Worm (Caenorhabditis elegans) whole organism, L1 larva: Measurements from ENCODE around the gene C13B4.1.

Experiments used
- C04F5.9 ChIP-seq: sonication (generic microtip); optimal IDR thresholded peaks from 2 replicates; lab custom pipeline; 2016; ENCODE audit warnings: missing genetic modification characterization, missing compliant biosample characterization
- ama-1 ChIP-seq: fragments of 150-350 bp; optimal IDR thresholded peaks from 2 replicates; lab custom pipeline; 2014
- blmp-1 ChIP-seq: fragments of 150-350 bp; optimal IDR thresholded peaks from 2 replicates; lab custom pipeline; 2014; ENCODE audit warnings: missing biosample characterization, missing genetic modification characterization
- ceh-90 ChIP-seq: sonication (generic microtip); optimal IDR thresholded peaks from 2 replicates; lab custom pipeline; 2016; ENCODE audit warnings: missing genetic modification characterization, missing compliant biosample characterization
- ces-1 ChIP-seq: fragments of 150-350 bp; optimal IDR thresholded peaks from 2 replicates; lab custom pipeline; 2014; ENCODE audit warnings: missing biosample characterization, missing genetic modification reagents, missing genetic modification characterization
- dsc-1 ChIP-seq: sonication (generic microtip); optimal IDR thresholded peaks from 2 replicates; lab custom pipeline; 2016; ENCODE audit warnings: mild to moderate bottlenecking, missing genetic modification characterization, missing compliant biosample characterization
- efl-1 ChIP-seq, 4 experiments: fragments of 150-350 bp; optimal IDR thresholded peaks in 3 of 4; peaks in 1 of 4; 1 replicate in 1 of 4; 2 replicates in 3 of 4; lab custom pipeline; 2014; ENCODE audit warnings: missing biosample characterization in 2 of 4, missing genetic modification characterization in 2 of 4, missing genetic modification reagents in 2 of 4
- egl-27 ChIP-seq, 2 experiments: fragments of 150-350 bp in 1 of 2; sonication (generic microtip); optimal IDR thresholded peaks; 3 replicates each; lab custom pipeline; 2017 to 2018; ENCODE audit warnings: missing biosample characterization in 2 of 2, missing genetic modification characterization in 2 of 2, missing genetic modification reagents in 2 of 2
- elt-3 ChIP-seq, 6 experiments: fragments of 150-350 bp in 1 of 6; sonication (generic microtip); optimal IDR thresholded peaks; 2 replicates each; lab custom pipeline; 2017 to 2018; ENCODE audit warnings: missing biosample characterization in 6 of 6, missing genetic modification characterization in 6 of 6, inconsistent platforms in 1 of 6
- ets-5 ChIP-seq: fragments of 200-800 bp; sonication (Bioruptor generic); IDR thresholded peaks from 2 replicates; pipeline ENCODE4 v1.3.6; 2022; ENCODE audit warnings: missing genetic modification characterization, missing compliant biosample characterization
- fkh-10 ChIP-seq: sonication (generic microtip); optimal IDR thresholded peaks from 2 replicates; lab custom pipeline; 2017; ENCODE audit warnings: missing biosample characterization, missing genetic modification reagents, missing genetic modification characterization
- fkh-8 ChIP-seq: sonication (generic microtip); optimal IDR thresholded peaks from 2 replicates; lab custom pipeline; 2016; ENCODE audit warnings: mild to moderate bottlenecking, missing genetic modification characterization, missing compliant biosample characterization
- fos-1 ChIP-seq: fragments of 150-350 bp; optimal IDR thresholded peaks from 2 replicates; lab custom pipeline; 2014; ENCODE audit warnings: missing biosample characterization, missing genetic modification characterization
- irx-1 ChIP-seq: sonication (generic microtip); optimal IDR thresholded peaks from 2 replicates; lab custom pipeline; 2016; ENCODE audit warnings: missing genetic modification characterization, missing compliant biosample characterization
- isw-1 ChIP-seq: fragments of 200-800 bp; sonication (Bioruptor generic); IDR thresholded peaks from 2 replicates; pipeline ENCODE4 v1.3.6; 2022; ENCODE audit warnings: missing genetic modification characterization, missing compliant biosample characterization
- lin-13 ChIP-seq: fragments of 150-350 bp; optimal IDR thresholded peaks from 2 replicates; lab custom pipeline; 2014; ENCODE audit warnings: missing biosample characterization, missing genetic modification reagents, missing genetic modification characterization
- lin-14 ChIP-seq: fragments of 200-800 bp; sonication (Bioruptor generic); optimal IDR thresholded peaks from 2 replicates; lab custom pipeline; 2018; ENCODE audit warnings: mild to moderate bottlenecking, missing genetic modification characterization, moderate library complexity, missing compliant biosample characterization
- lin-35 ChIP-seq, 2 experiments: fragments of 150-350 bp; optimal IDR thresholded peaks; 2 replicates each; lab custom pipeline; 2014; ENCODE audit warnings: missing biosample characterization in 2 of 2, missing genetic modification characterization in 2 of 2, missing genetic modification reagents in 2 of 2
- lir-3 ChIP-seq: sonication (generic microtip); optimal IDR thresholded peaks from 2 replicates; lab custom pipeline; 2016; ENCODE audit warnings: mild to moderate bottlenecking, missing genetic modification characterization, moderate library complexity, missing compliant biosample characterization; ENCODE audit not compliant: poor library complexity
- mab-9 ChIP-seq: fragments of 200-800 bp; sonication (Bioruptor generic); IDR thresholded peaks from 2 replicates; pipeline ENCODE4 v1.3.6; 2022; ENCODE audit warnings: missing genetic modification reagents, missing genetic modification characterization, missing compliant biosample characterization
- mdl-1 ChIP-seq, 2 experiments: fragments of 150-350 bp; optimal IDR thresholded peaks; 2 replicates each; lab custom pipeline; 2014 to 2017; ENCODE audit warnings: missing biosample characterization in 2 of 2, missing genetic modification characterization in 2 of 2, inconsistent platforms in 1 of 2
- nhr-12 ChIP-seq: sonication (generic microtip); optimal IDR thresholded peaks from 2 replicates; lab custom pipeline; 2017; ENCODE audit warnings: missing biosample characterization, missing genetic modification characterization
- nhr-19 ChIP-seq: fragments of 200-800 bp; sonication (Bioruptor generic); conservative IDR thresholded peaks from 2 replicates; pipeline ENCODE4 v1.3.6; 2022; ENCODE audit warnings: missing genetic modification characterization, missing compliant biosample characterization
- nhr-237 ChIP-seq: fragments of 150-350 bp; optimal IDR thresholded peaks from 2 replicates; lab custom pipeline; 2014; ENCODE audit warnings: missing biosample characterization, missing genetic modification characterization
- nhr-28 ChIP-seq: fragments of 150-350 bp; optimal IDR thresholded peaks from 2 replicates; lab custom pipeline; 2014; ENCODE audit warnings: missing biosample characterization, missing genetic modification characterization
- nhr-47 ChIP-seq: sonication (generic microtip); optimal IDR thresholded peaks from 2 replicates; lab custom pipeline; 2016; ENCODE audit warnings: mild to moderate bottlenecking, missing genetic modification characterization, moderate library complexity, missing compliant biosample characterization
- nhr-71 ChIP-seq: sonication (generic microtip); optimal IDR thresholded peaks from 2 replicates; lab custom pipeline; 2016; ENCODE audit warnings: mild to moderate bottlenecking, missing genetic modification characterization, moderate library complexity, missing compliant biosample characterization
- nhr-76 ChIP-seq: sonication (generic microtip); optimal IDR thresholded peaks from 2 replicates; lab custom pipeline; 2017; ENCODE audit warnings: missing biosample characterization, missing genetic modification characterization
- pax-3 ChIP-seq: fragments of 200-800 bp; sonication (Bioruptor generic); optimal IDR thresholded peaks from 2 replicates; lab custom pipeline; 2018; ENCODE audit warnings: mild to moderate bottlenecking, missing genetic modification characterization, moderate library complexity, missing compliant biosample characterization
- pqm-1 ChIP-seq: sonication (generic microtip); optimal IDR thresholded peaks from 3 replicates; lab custom pipeline; 2017; ENCODE audit warnings: missing biosample characterization, missing genetic modification characterization
- skn-1 ChIP-seq: fragments of 150-350 bp; optimal IDR thresholded peaks from 2 replicates; lab custom pipeline; 2014; ENCODE audit warnings: missing biosample characterization, missing genetic modification characterization
- snu-23 ChIP-seq: sonication (generic microtip); optimal IDR thresholded peaks from 2 replicates; lab custom pipeline; 2016; ENCODE audit warnings: missing genetic modification characterization, missing compliant biosample characterization
- sup-37 ChIP-seq: fragments of 200-800 bp; sonication (Bioruptor generic); optimal IDR thresholded peaks from 2 replicates; lab custom pipeline; 2018; ENCODE audit warnings: mild to moderate bottlenecking, missing genetic modification characterization, missing compliant biosample characterization
- tbx-2 ChIP-seq: sonication (generic microtip); optimal IDR thresholded peaks from 2 replicates; lab custom pipeline; 2016; ENCODE audit warnings: missing genetic modification characterization, missing compliant biosample characterization
- unc-130 ChIP-seq: fragments of 150-350 bp; optimal IDR thresholded peaks from 2 replicates; lab custom pipeline; 2017; ENCODE audit warnings: missing biosample characterization, missing genetic modification characterization, inconsistent platforms
- unc-30 ChIP-seq: sonication (generic microtip); optimal IDR thresholded peaks from 2 replicates; lab custom pipeline; 2017; ENCODE audit warnings: missing biosample characterization, missing genetic modification characterization
- unc-62 ChIP-seq: fragments of 150-350 bp; optimal IDR thresholded peaks from 2 replicates; lab custom pipeline; 2014; ENCODE audit warnings: missing biosample characterization, missing genetic modification reagents, missing genetic modification characterization
- vab-15 ChIP-seq: sonication (generic microtip); optimal IDR thresholded peaks from 2 replicates; lab custom pipeline; 2017; ENCODE audit warnings: missing genotype, mild to moderate bottlenecking, missing genetic modification characterization, missing compliant biosample characterization
- zag-1 ChIP-seq: fragments of 150-350 bp; optimal IDR thresholded peaks from 2 replicates; lab custom pipeline; 2014; ENCODE audit warnings: missing biosample characterization, missing genetic modification characterization
- ztf-11 ChIP-seq, 2 experiments: sonication (generic microtip); optimal IDR thresholded peaks; 2 replicates each; lab custom pipeline; 2016 to 2017; ENCODE audit warnings: missing genetic modification characterization in 2 of 2, missing biosample characterization in 1 of 2, missing compliant biosample characterization in 1 of 2
- ztf-4 ChIP-seq: fragments of 150-350 bp; optimal IDR thresholded peaks from 2 replicates; lab custom pipeline; 2014; ENCODE audit warnings: missing biosample characterization, missing genetic modification characterization

C13B4.1 gene

DNA sequence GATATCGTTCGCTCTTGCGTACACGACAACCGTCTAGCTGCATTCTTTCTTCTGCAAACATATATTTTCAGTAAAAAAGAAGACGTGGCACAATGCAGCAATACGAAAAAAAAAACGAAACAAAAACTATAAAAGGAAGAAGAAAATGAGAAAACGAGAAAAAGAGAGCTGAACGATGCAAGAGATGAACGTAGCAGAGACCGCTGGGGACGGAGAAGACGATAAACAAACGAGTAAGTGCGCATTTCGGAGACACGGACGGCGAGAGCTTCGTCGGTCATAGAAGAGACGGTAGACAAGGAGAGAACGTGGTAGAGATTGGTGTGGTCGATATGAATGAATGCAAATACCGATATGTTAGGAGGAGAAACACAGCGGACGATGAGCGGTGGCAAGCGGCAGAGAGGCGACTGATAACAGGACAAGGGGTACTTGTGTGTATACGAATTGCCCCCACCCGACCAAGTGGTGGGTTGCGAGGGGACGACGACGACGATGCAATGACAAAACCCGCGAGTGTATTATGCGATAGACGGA, 41.4 kb downstream of the C13B4.1 start, which contains the start of gene K04B12.2 (continued):
- TF ChIP-seq unc-62 (GFP tag; lab: Kevin White, UChicago) (no peak), fkh-10 (no peak), lir-3 (no peak), nhr-71 (tag; lab: Kevin White, UChicago) (peak; percentile 75), pqm-1 (peak; percentile 40), blmp-1 (peak; percentile 57), lin-35 (GFP tag; optimal IDR thresholded peaks at IDR 0.05; lab: Kevin White, UChicago) (peak; percentile 64 to 84), egl-27 (tag; optimal IDR thresholded peaks at IDR 0.05; lab: Kevin White, UChicago) (peak in 1 of 2 experiments; percentile 38), sup-37 (no peak), elt-3 (tag; optimal IDR thresholded peaks at IDR 0.05; lab: Kevin White, UChicago) (peak in 3 of 6 experiments; percentile 1 to 52 (median 30)), ets-5 (no peak), unc-130 (no peak), isw-1 (GFP tag; lab: Robert Waterston, UW) (no peak), efl-1 (optimal IDR thresholded peaks at IDR 0.05; lab: Kevin White, UChicago) (peak; percentile 73 to 89), efl-1 (GFP tag; optimal IDR thresholded peaks at IDR 0.05 in 1 of 2; lab: Kevin White, UChicago) (peak; percentile 63 to 96), nhr-47 (tag; lab: Kevin White, UChicago) (peak; percentile 70), fkh-8 (tag; lab: Kevin White, UChicago) (peak; percentile 51), lin-13 (peak; percentile 4), mdl-1 (tag; optimal IDR thresholded peaks at IDR 0.05; lab: Kevin White, UChicago) (peak in 1 of 2 experiments; percentile 60), skn-1 (tag; lab: Kevin White, UChicago) (peak; percentile 45), nhr-237 (tag; lab: Kevin White, UChicago) (no peak), nhr-12 (tag; lab: Kevin White, UChicago) (no peak), tbx-2 (tag; lab: Kevin White, UChicago) (peak; percentile 42), vab-15 (tag; lab: Kevin White, UChicago) (no peak), ztf-4 (tag; lab: Kevin White, UChicago) (no peak), lin-14 (peak; percentile 93), pax-3 (tag; lab: Kevin White, UChicago) (no peak)

DNA sequence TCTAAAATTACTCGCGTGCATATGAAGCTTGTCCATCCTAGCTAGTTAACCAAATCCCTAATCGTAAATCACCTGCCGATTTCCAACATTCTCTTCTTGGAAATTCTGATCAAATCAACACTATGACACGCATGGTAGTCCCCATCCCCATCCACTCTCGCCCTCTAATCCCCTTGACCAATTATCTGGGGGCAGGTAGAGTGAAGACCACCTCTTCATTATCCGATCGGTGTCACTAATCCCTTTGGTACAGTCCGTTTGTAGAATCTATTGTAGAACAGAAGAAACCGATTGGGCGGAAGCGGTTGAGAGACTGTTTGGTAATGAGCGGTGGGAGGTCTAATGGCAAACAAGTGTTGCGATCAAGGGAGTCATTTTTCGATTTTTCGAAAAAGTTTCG, 42.3 kb downstream of the C13B4.1 start:
- TF ChIP-seq dsc-1 (tag; lab: Kevin White, UChicago) = peak; percentile 38
- TF ChIP-seq blmp-1 = peak; percentile 58
- no peak for TF ChIP-seq lin-14
- TF ChIP-seq efl-1 (optimal IDR thresholded peaks at IDR 0.05; lab: Kevin White, UChicago) = no peak
- peak in 1 of 2 experiments; percentile 29 for TF ChIP-seq efl-1 (GFP tag; optimal IDR thresholded peaks at IDR 0.05 in 1 of 2; lab: Kevin White, UChicago)

DNA sequence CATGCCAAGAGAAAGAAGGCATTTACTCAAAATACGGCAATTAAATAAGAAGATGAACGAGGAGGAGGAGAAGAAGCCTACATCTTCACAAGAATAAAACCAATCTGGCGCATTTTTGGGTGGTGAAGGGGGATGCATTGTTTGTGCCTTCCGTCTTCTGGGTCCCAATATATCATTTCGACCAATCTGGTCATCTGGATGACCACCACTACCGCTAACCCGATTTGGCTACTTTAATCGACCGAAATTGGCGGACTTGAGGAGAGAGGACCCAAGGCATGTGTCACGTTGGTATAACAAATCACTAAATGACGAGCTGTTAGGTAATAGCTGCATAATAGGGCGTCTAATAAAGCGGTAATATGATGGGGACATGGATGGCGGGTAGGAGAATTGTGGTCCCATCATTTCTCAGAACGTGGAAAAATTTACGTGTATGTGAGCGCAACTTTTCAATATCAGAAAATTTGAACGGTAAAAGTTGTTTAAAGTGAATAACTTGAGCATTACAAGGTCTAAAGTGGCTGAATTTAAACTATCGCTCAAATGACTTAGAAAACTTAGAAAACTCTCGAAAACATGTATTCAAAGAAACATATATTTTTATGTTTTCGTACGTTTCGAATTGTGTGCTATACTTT, 45.6 kb downstream of the C13B4.1 start:
- TF ChIP-seq efl-1 (optimal IDR thresholded peaks at IDR 0.05; lab: Kevin White, UChicago) = no peak
- TF ChIP-seq efl-1 (GFP tag; optimal IDR thresholded peaks at IDR 0.05 in 1 of 2; lab: Kevin White, UChicago) = peak in 1 of 2 experiments; percentile 81
- no peak for TF ChIP-seq irx-1
- TF ChIP-seq ztf-11 (tag; optimal IDR thresholded peaks at IDR 0.05; lab: Kevin White, UChicago) = peak in 1 of 2 experiments; percentile 0
- no peak for TF ChIP-seq pqm-1

DNA sequence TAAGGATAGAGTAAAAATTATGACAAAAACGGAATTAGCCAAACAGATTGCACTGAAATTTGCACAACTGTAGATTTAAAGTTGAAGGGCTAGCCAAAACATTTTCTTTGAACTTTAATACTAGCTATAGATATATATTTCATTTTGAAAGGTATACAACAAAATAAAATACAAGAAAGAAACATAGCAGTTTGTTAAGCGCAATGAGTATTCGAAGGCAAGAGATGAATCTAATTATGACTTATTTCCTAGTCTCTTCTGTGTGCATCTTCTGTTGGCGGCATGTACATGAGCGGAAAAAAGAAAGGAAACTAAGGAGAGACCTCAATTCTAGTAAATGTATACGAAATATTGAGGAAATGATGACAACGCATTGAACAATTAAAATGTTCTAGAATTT, 47.3 kb downstream of the C13B4.1 start:
- TF ChIP-seq snu-23 (GFP tag; lab: Kevin White, UChicago) = no peak
- peak; percentile 17 for TF ChIP-seq lin-14

DNA sequence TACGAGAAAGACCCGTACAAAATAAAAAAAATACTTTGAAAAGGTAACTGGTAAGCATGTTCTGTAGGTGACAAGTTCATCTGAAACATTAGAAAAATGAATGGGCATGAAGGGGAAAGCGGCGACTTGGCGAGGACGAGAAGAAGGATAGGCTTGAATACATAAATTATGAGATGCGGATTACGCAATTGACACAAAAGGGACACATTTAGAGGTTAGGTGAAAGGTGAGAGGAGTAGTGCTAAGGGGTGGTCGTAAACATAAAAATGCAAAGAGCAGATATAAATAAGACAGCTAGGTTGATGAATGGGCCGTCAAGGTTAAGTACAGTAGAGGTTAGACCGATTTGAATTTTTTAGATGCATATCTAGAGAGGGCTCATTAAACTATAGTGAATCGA, 50.6 kb downstream of the C13B4.1 start:
- no peak for TF ChIP-seq pqm-1

DNA sequence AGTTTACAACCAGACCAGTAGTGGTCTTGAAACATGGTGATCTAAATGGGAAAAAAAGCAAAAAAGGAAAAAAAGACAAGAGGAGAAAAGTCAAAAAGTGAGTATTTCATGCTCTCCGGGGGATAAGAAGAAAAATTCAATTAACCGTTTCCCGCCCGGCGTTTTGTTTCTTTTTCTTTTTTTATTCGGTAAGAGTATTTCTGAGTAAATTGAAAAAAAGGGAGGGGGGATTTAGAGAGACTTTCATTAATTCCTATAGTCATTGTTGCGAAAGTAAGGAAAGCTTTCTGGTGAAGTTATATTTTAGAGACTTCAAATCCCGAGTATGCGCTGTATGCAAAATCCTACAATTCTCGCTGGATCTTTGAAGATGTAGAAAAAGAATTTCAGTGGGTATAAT, 51.7 kb downstream of the C13B4.1 start:
- no peak for TF ChIP-seq C04F5.9 (tag; lab: Kevin White, UChicago)
- TF ChIP-seq mab-9 = no peak
- no peak for TF ChIP-seq nhr-19 (GFP tag; lab: Robert Waterston, UW)
- no peak for TF ChIP-seq nhr-47 (tag; lab: Kevin White, UChicago)
- TF ChIP-seq unc-130 = no peak
- peak; percentile 56 for TF ChIP-seq lin-14
- TF ChIP-seq ces-1 (GFP tag; lab: Kevin White, UChicago) = no peak
- TF ChIP-seq zag-1 (tag; lab: Kevin White, UChicago) = no peak
- no peak for TF ChIP-seq fos-1 (tag; lab: Kevin White, UChicago)
- TF ChIP-seq unc-30 (tag; lab: Kevin White, UChicago) = peak; percentile 52
- TF ChIP-seq ceh-90 = no peak
- no peak for TF ChIP-seq nhr-28 (tag; lab: Kevin White, UChicago)
- TF ChIP-seq ama-1 (lab: Kevin White, UChicago) = no peak
- TF ChIP-seq nhr-76 = no peak
